Fruit fly (Drosophila melanogaster) whole organism, embryonic: ENCODE measurements around the gene Root.

Experiments used
- BtbVII ChIP-seq: fragments of 200-800 bp; sonication (Bioruptor generic); optimal IDR thresholded peaks from 3 replicates; lab custom pipeline; 2017; ENCODE audit warnings: missing biosample characterization, mild to moderate bottlenecking, missing genetic modification characterization
- CG10565 ChIP-seq: fragments of 200-800 bp; sonication (Bioruptor generic); optimal IDR thresholded peaks from 3 replicates; lab custom pipeline; 2016; ENCODE audit warnings: missing biosample characterization, mild to moderate bottlenecking, missing genetic modification characterization
- CG12071 ChIP-seq: fragments of 200-800 bp; sonication (Bioruptor generic); optimal IDR thresholded peaks from 3 replicates; lab custom pipeline; 2018; ENCODE audit warnings: missing biosample characterization, mild to moderate bottlenecking, missing genetic modification characterization
- CG12104 ChIP-seq: fragments of 200-800 bp; sonication (Bioruptor generic); optimal IDR thresholded peaks from 3 replicates; lab custom pipeline; 2016; ENCODE audit warnings: missing biosample characterization, missing genetic modification characterization
- CG12299 ChIP-seq: fragments of 200-800 bp; sonication (Bioruptor generic); optimal IDR thresholded peaks from 2 replicates; lab custom pipeline; 2018; ENCODE audit warnings: missing biosample characterization, mild to moderate bottlenecking, missing genetic modification characterization
- CG1233 ChIP-seq: fragments of 200-800 bp; sonication (Bioruptor generic); optimal IDR thresholded peaks from 4 replicates; lab custom pipeline; 2018; ENCODE audit warnings: missing biosample characterization, mild to moderate bottlenecking, missing genetic modification characterization
- CG15073 ChIP-seq: fragments of 200-800 bp; sonication (Bioruptor generic); optimal IDR thresholded peaks from 2 replicates; lab custom pipeline; 2016; ENCODE audit warnings: missing biosample characterization, missing genetic modification characterization
- CG2875 ChIP-seq: fragments of 200-800 bp; sonication (Bioruptor generic); optimal IDR thresholded peaks from 2 replicates; lab custom pipeline; 2017; ENCODE audit warnings: missing biosample characterization, mild to moderate bottlenecking, missing genetic modification characterization, missing genetic modification reagents
- CG31224 ChIP-seq: fragments of 200-800 bp; sonication (Bioruptor generic); IDR thresholded peaks from 2 replicates; pipeline ENCODE4 v1.3.6; 2022; ENCODE audit warnings: missing biosample characterization, missing genetic modification characterization
- CG3163 ChIP-seq: fragments of 200-800 bp; sonication (Bioruptor generic); optimal IDR thresholded peaks from 3 replicates; lab custom pipeline; 2016; ENCODE audit warnings: missing biosample characterization, missing genetic modification characterization
- CG4328 ChIP-seq: fragments of 200-800 bp; sonication (Bioruptor generic); optimal IDR thresholded peaks from 3 replicates; lab custom pipeline; 2017; ENCODE audit warnings: missing biosample characterization, missing genetic modification reagents, missing genetic modification characterization
- CG4424 ChIP-seq: fragments of 200-800 bp; sonication (Bioruptor generic); optimal IDR thresholded peaks from 3 replicates; lab custom pipeline; 2016; ENCODE audit warnings: missing biosample characterization, missing genetic modification characterization
- CG5245 ChIP-seq: fragments of 200-800 bp; sonication (Bioruptor generic); optimal IDR thresholded peaks from 3 replicates; lab custom pipeline; 2016; ENCODE audit warnings: missing biosample characterization, missing genetic modification characterization
- CG8388 ChIP-seq: fragments of 200-800 bp; sonication (Bioruptor generic); optimal IDR thresholded peaks from 2 replicates; lab custom pipeline; 2019; ENCODE audit warnings: missing biosample characterization, mild to moderate bottlenecking, missing genetic modification characterization, moderate library complexity
- CG9932 ChIP-seq: fragments of 200-800 bp; sonication (Bioruptor generic); IDR thresholded peaks from 2 replicates; pipeline ENCODE4 v1.3.6; 2022; ENCODE audit warnings: missing biosample characterization, missing genetic modification characterization
- CrebB ChIP-seq: fragments of 200-800 bp; sonication (Bioruptor generic); optimal IDR thresholded peaks from 3 replicates; lab custom pipeline; 2018; ENCODE audit warnings: missing biosample characterization, mild to moderate bottlenecking, missing genetic modification characterization
- D19B ChIP-seq: fragments of 200-800 bp; sonication (Bioruptor generic); optimal IDR thresholded peaks from 2 replicates; lab custom pipeline; 2017; ENCODE audit warnings: missing biosample characterization, mild to moderate bottlenecking, missing genetic modification characterization
- Doc3 ChIP-seq: fragments of 200-800 bp; sonication (Bioruptor generic); IDR thresholded peaks from 3 replicates; pipeline ENCODE4 v1.3.6; 2022; ENCODE audit warnings: missing biosample characterization, missing genetic modification characterization; ENCODE audit not compliant: partially characterized antibody
- Ets97D ChIP-seq: fragments of 200-800 bp; sonication (Bioruptor generic); optimal IDR thresholded peaks from 3 replicates; lab custom pipeline; 2016; ENCODE audit warnings: missing biosample characterization, missing genetic modification characterization
- HLH54F ChIP-seq: fragments of 200-800 bp; sonication (Bioruptor generic); optimal IDR thresholded peaks from 3 replicates; lab custom pipeline; 2016; ENCODE audit warnings: missing biosample characterization, missing genetic modification characterization
- Hr39 ChIP-seq: fragments of >200 bp; optimal IDR thresholded peaks from 2 replicates; lab custom pipeline; 2017
- NK7.1 ChIP-seq: fragments of 200-800 bp; sonication (Bioruptor generic); optimal IDR thresholded peaks from 3 replicates; lab custom pipeline; 2016; ENCODE audit warnings: missing biosample characterization, missing genetic modification characterization
- Nf-YA ChIP-seq: fragments of 200-800 bp; sonication (Bioruptor generic); IDR thresholded peaks from 2 replicates; pipeline ENCODE4 v1.3.6; 2022; ENCODE audit warnings: missing biosample characterization, missing genetic modification characterization
- Nf-YB ChIP-seq: fragments of 200-800 bp; sonication (Bioruptor generic); optimal IDR thresholded peaks from 3 replicates; lab custom pipeline; 2019; ENCODE audit warnings: missing biosample characterization, mild to moderate bottlenecking, missing genetic modification characterization, moderate library complexity
- Nf-YC ChIP-seq: fragments of 200-800 bp; optimal IDR thresholded peaks from 3 replicates; lab custom pipeline; 2019; ENCODE audit warnings: missing biosample characterization, mild to moderate bottlenecking, missing genetic modification characterization, moderate library complexity
- NfI ChIP-seq: fragments of 200-800 bp; sonication (Bioruptor generic); optimal IDR thresholded peaks from 3 replicates; lab custom pipeline; 2018; ENCODE audit warnings: missing biosample characterization, mild to moderate bottlenecking, missing genetic modification characterization, moderate library complexity
- Oaz ChIP-seq: fragments of 200-800 bp; sonication (Bioruptor generic); IDR thresholded peaks from 2 replicates; pipeline ENCODE4 v1.3.6; 2022; ENCODE audit warnings: missing biosample characterization, missing genetic modification characterization
- Six4 ChIP-seq: fragments of 200-800 bp; sonication (Bioruptor generic); optimal IDR thresholded peaks from 2 replicates; lab custom pipeline; 2016; ENCODE audit warnings: missing biosample characterization, missing genetic modification characterization
- ato ChIP-seq: fragments of 200-800 bp; sonication (Bioruptor generic); IDR thresholded peaks from 2 replicates; pipeline ENCODE4 v1.3.6; 2022; ENCODE audit warnings: missing biosample characterization, missing genetic modification characterization; ENCODE audit not compliant: partially characterized antibody
- bab2 ChIP-seq: fragments of 200-800 bp; sonication (Bioruptor generic); optimal IDR thresholded peaks from 2 replicates; lab custom pipeline; 2016; ENCODE audit warnings: missing biosample characterization, missing genetic modification characterization
- dm ChIP-seq: fragments of 200-800 bp; sonication (Bioruptor generic); optimal IDR thresholded peaks from 3 replicates; lab custom pipeline; 2016; ENCODE audit warnings: missing biosample characterization, missing genetic modification characterization
- dmrt99B ChIP-seq: fragments of 200-800 bp; sonication (Bioruptor generic); optimal IDR thresholded peaks from 2 replicates; lab custom pipeline; 2018; ENCODE audit warnings: missing biosample characterization, mild to moderate bottlenecking, missing genetic modification characterization, moderate library complexity
- dpn ChIP-seq, 2 experiments: fragments of 200-800 bp; sonication (Bioruptor generic); optimal IDR thresholded peaks; 3 replicates each; lab custom pipeline; 2016; ENCODE audit warnings: missing biosample characterization in 2 of 2, missing genetic modification characterization in 2 of 2
- dysf ChIP-seq: fragments of 200-800 bp; sonication (Bioruptor generic); IDR thresholded peaks from 3 replicates; pipeline ENCODE4 v1.3.6; 2022; ENCODE audit warnings: missing biosample characterization, missing genetic modification characterization
- esg ChIP-seq: fragments of 200-800 bp; sonication (Bioruptor generic); conservative IDR thresholded peaks from 2 replicates; pipeline ENCODE4 v1.3.6; 2022; ENCODE audit warnings: missing biosample characterization, missing genetic modification characterization
- fd64A ChIP-seq: fragments of 200-800 bp; sonication (Bioruptor generic); optimal IDR thresholded peaks from 3 replicates; lab custom pipeline; 2018; ENCODE audit warnings: missing biosample characterization, mild to moderate bottlenecking, missing genetic modification characterization
- gro ChIP-seq: fragments of 200-800 bp; sonication (Bioruptor generic); optimal IDR thresholded peaks from 2 replicates; lab custom pipeline; 2016; ENCODE audit warnings: missing biosample characterization, missing genetic modification characterization
- hbn ChIP-seq: fragments of 200-800 bp; sonication (Bioruptor generic); IDR thresholded peaks from 2 replicates; pipeline ENCODE4 v1.3.6; 2022; ENCODE audit warnings: missing biosample characterization, missing genetic modification characterization; ENCODE audit not compliant: partially characterized antibody
- insv ChIP-seq, 2 experiments: fragments of 200-800 bp; sonication (Bioruptor generic); optimal IDR thresholded peaks; 3 replicates each; lab custom pipeline; 2016 to 2018; ENCODE audit warnings: missing biosample characterization in 2 of 2, missing genetic modification characterization in 2 of 2
- lab ChIP-seq: fragments of 200-800 bp; sonication (Bioruptor generic); optimal IDR thresholded peaks from 3 replicates; lab custom pipeline; 2017; ENCODE audit warnings: missing biosample characterization, missing genetic modification characterization, mild to moderate bottlenecking, moderate library complexity, missing genetic modification reagents
- lov ChIP-seq, 2 experiments: fragments of 200-800 bp in 1 of 2; fragments of >200 bp in 1 of 2; sonication (Bioruptor generic) in 1 of 2; IDR thresholded peaks in 1 of 2; optimal IDR thresholded peaks in 1 of 2; 2 replicates in 1 of 2; 3 replicates in 1 of 2; pipeline versions ENCODE4 v1.3.6 to Lab custom; 2017 to 2022; ENCODE audit warnings: missing biosample characterization in 1 of 2, missing genetic modification characterization in 1 of 2
- luna ChIP-seq: fragments of 200-800 bp; sonication (Bioruptor generic); optimal IDR thresholded peaks from 2 replicates; lab custom pipeline; 2016; ENCODE audit warnings: missing biosample characterization, missing genetic modification characterization
- maf-S ChIP-seq: fragments of 200-800 bp; sonication (Bioruptor generic); optimal IDR thresholded peaks from 2 replicates; lab custom pipeline; 2016; ENCODE audit warnings: missing biosample characterization, missing genetic modification characterization
- oc ChIP-seq: fragments of 200-800 bp; sonication (Bioruptor generic); optimal IDR thresholded peaks from 2 replicates; lab custom pipeline; 2018; ENCODE audit warnings: missing biosample characterization, mild to moderate bottlenecking, missing genetic modification characterization, moderate library complexity
- p53 ChIP-seq: fragments of 200-800 bp; sonication (Bioruptor generic); optimal IDR thresholded peaks from 2 replicates; lab custom pipeline; 2016; ENCODE audit warnings: missing biosample characterization, missing genetic modification characterization
- sim ChIP-seq: fragments of 200-800 bp; sonication (Bioruptor generic); IDR thresholded peaks from 2 replicates; pipeline ENCODE4 v1.3.6; 2022; ENCODE audit warnings: missing biosample characterization, missing genetic modification characterization
- tgo ChIP-seq: fragments of 200-800 bp; sonication (Bioruptor generic); IDR thresholded peaks from 3 replicates; pipeline ENCODE4 v1.3.6; 2022; ENCODE audit warnings: missing biosample characterization, missing genetic modification characterization
- yki ChIP-seq: fragments of >200 bp; optimal IDR thresholded peaks from 3 replicates; lab custom pipeline; 2018
- zen2 ChIP-seq: fragments of 200-800 bp; sonication (Bioruptor generic); IDR thresholded peaks from 3 replicates; pipeline ENCODE4 v1.3.6; 2022; ENCODE audit warnings: missing biosample characterization, missing genetic modification characterization; ENCODE audit not compliant: partially characterized antibody

Gene Root

DNA sequence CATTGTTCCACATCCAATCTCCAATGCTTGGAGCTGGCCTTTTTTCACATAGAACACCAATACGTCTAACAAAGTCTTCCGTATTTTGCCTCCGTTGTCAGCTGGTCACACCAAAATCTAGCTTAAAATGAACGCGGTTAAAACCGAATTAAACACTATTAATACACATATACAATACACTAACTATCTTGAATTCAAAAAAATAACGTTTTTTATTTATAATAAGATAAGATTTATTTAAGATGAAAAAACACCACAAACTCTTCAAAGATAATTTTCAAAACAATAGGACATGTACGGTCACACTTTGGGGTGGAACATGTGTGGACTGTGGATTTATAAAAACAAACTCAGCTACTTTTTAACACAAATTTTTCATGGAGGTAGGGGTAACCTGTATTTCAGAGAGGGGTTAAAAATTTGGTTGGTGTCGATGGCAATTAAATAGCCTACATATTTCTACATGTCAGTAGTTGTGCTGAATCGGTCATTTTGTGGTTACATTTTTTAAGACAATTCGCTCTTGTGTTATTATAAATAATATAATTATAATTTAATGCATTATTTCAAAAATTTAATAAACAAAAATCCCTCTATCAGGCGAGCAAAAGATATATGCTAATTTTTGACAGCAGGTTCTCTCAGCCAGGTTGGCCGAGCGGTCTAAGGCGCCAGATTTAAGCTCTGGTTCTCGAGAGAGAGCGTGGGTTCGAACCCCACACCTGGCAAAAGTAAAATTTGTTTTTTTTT, 591 bp upstream of the Root start, which contains the start of gene CG13605 (continued):
- TF ChIP-seq sim (GFP tag; lab: Robert Waterston, UW) (no peak), CrebB (tag; lab: Kevin White, UChicago) (peak; percentile 36), hbn (no peak), fd64A (GFP tag; lab: Kevin White, UChicago) (no peak), yki (lab: Kevin White, UChicago) (no peak), CG15073 (GFP tag; lab: Kevin White, UChicago) (no peak), CG10565 (no peak), lov (optimal IDR thresholded peaks at IDR 0.05; lab: Kevin White, UChicago) (no peak), lov (GFP tag; IDR thresholded peaks at IDR 0.05; lab: Robert Waterston, UW) (0 out of 3 replicates have a peak, but pooled peaks have one; percentile 73), oc (tag; lab: Kevin White, UChicago) (peak; percentile 63), Ets97D (GFP tag; lab: Kevin White, UChicago) (peak; percentile 49), bab2 (GFP tag; lab: Kevin White, UChicago) (peak; percentile 63), CG3163 (GFP tag; lab: Kevin White, UChicago) (peak; percentile 37), CG4328 (GFP tag; lab: Kevin White, UChicago) (peak; percentile 58), lab (GFP tag; lab: Kevin White, UChicago) (peak; percentile 92), esg (GFP tag; lab: Robert Waterston, UW) (no peak), Doc3 (GFP tag; lab: Robert Waterston, UW) (no peak), CG5245 (GFP tag; lab: Kevin White, UChicago) (peak; percentile 47), Hr39 (lab: Kevin White, UChicago) (no peak), NfI (peak; percentile 79), CG12071 (GFP tag; lab: Kevin White, UChicago) (peak; percentile 70), insv (GFP tag; optimal IDR thresholded peaks at IDR 0.05; lab: Kevin White, UChicago) (peak in 1 of 2 experiments; percentile 4), CG8388 (GFP tag; lab: Kevin White, UChicago) (peak; percentile 71), CG12299 (tag; lab: Kevin White, UChicago) (peak; percentile 63), CG31224 (GFP tag; lab: Robert Waterston, UW) (peak; percentile 66), Nf-YB (GFP tag; lab: Kevin White, UChicago) (peak; percentile 33), dm (GFP tag; lab: Kevin White, UChicago) (no peak), HLH54F (GFP tag; lab: Kevin White, UChicago) (peak; percentile 53), CG12104 (peak; percentile 40), D19B (peak; percentile 46), Six4 (GFP tag; lab: Kevin White, UChicago) (peak; percentile 52), Nf-YC (tag; lab: Kevin White, UChicago) (peak; percentile 55), BtbVII (peak; percentile 76), maf-S (GFP tag; lab: Kevin White, UChicago) (peak; percentile 57), CG4424 (peak; percentile 64), ato (no peak), NK7.1 (GFP tag; lab: Kevin White, UChicago) (no peak), gro (GFP tag; lab: Kevin White, UChicago) (peak; percentile 63), Oaz (GFP tag; lab: Robert Waterston, UW) (no peak), CG1233 (peak; percentile 70), tgo (GFP tag; lab: Robert Waterston, UW) (peak; percentile 68), zen2 (no peak), dysf (peak; percentile 72), dpn (GFP tag; optimal IDR thresholded peaks at IDR 0.05; lab: Kevin White, UChicago) (peak; percentile 65 to 83), p53 (no peak), CG2875 (peak; percentile 69), Nf-YA (GFP tag; lab: Robert Waterston, UW) (0 out of 2 replicates have a peak, but pooled peaks have one; percentile 21), dmrt99B (tag; lab: Kevin White, UChicago) (peak; percentile 78), CG9932 (peak; percentile 81), luna (no peak)
